Worm (Caenorhabditis elegans): ENCODE results near the gene Y48C3A.14.

DNA sequence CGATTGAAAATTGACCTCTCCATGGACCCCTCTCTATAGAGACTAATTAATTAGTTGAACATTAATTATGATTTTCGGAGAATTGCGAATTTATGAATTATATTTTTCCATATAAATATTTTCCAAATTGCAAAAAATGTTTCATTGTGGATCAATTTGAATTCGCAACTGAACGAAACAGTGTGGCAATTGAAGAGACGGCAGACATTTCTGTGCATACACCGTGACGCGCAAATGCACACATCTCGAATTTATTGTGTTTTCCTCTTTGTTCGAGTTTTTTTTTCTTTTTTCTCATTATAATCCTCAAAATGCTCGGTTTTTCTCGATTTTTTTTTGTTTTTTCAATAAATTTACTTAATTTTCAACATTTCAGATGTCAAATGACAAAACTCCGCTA lies 20.3 kb upstream of the Y48C3A.14 start, which contains the start of gene Y48C3A.20:
- TF ChIP-seq nhr-23 (tag; optimal IDR thresholded peaks at IDR 0.05) = peak; percentile 62
- peak; percentile 13 for TF ChIP-seq jun-1 (tag; optimal IDR thresholded peaks at IDR 0.05)
- TF ChIP-seq tbx-2 (tag; optimal IDR thresholded peaks at IDR 0.05) = no peak
- TF ChIP-seq ceh-28 (tag; optimal IDR thresholded peaks at IDR 0.05) = peak; percentile 60
- TF ChIP-seq nhr-11 (tag; optimal IDR thresholded peaks at IDR 0.05) = no peak
- TF ChIP-seq egl-27 (tag; optimal IDR thresholded peaks at IDR 0.05) = no peak
- no peak for TF ChIP-seq zag-1 (tag; optimal IDR thresholded peaks at IDR 0.05)
- no peak for TF ChIP-seq elt-1 (tag; optimal IDR thresholded peaks at IDR 0.05)

All from whole organism, L3 larva.